Fruit fly (Drosophila melanogaster) whole organism, wandering third instar larva: ENCODE measurements around the gene Alp13.

Experiments
- CG32264 ChIP-seq: fragments of 200-800 bp; sonication (Bioruptor generic); optimal IDR thresholded peaks from 2 replicates; lab custom pipeline; 2016; ENCODE audit warnings: missing biosample characterization, missing genetic modification characterization
- CG9705 ChIP-seq: fragments of 200-800 bp; sonication (Bioruptor generic); optimal IDR thresholded peaks from 2 replicates; lab custom pipeline; 2018; ENCODE audit warnings: missing biosample characterization, mild to moderate bottlenecking, missing genetic modification characterization
- Dfd ChIP-seq: fragments of >200 bp; optimal IDR thresholded peaks from 2 replicates; lab custom pipeline; 2017; ENCODE audit warnings: missing biosample characterization, missing genetic modification characterization
- Dif ChIP-seq: fragments of 200-275, 200-300 bp; sonication (Bioruptor generic); optimal IDR thresholded peaks from 2 replicates; lab custom pipeline; 2018; ENCODE audit warnings: missing biosample characterization, missing genetic modification characterization; ENCODE audit not compliant: partially characterized antibody
- GATAd ChIP-seq: sonication (Bioruptor generic); optimal IDR thresholded peaks from 2 replicates; lab custom pipeline; 2016; ENCODE audit warnings: missing biosample characterization, missing genetic modification characterization
- HLH106 ChIP-seq: fragments of 200-800 bp; optimal IDR thresholded peaks from 3 replicates; lab custom pipeline; 2019; ENCODE audit warnings: missing biosample characterization, mild to moderate bottlenecking, missing genetic modification characterization, moderate library complexity
- Hnf4 ChIP-seq: fragments of 200-800 bp; sonication (Bioruptor generic); optimal IDR thresholded peaks from 2 replicates; lab custom pipeline; 2016; ENCODE audit warnings: missing biosample characterization, mild to moderate bottlenecking, missing genetic modification characterization
- Hr78 ChIP-seq: fragments of >200 bp; optimal IDR thresholded peaks from 2 replicates; lab custom pipeline; 2017; ENCODE audit warnings: missing biosample characterization, missing genetic modification characterization
- Hr83 ChIP-seq: fragments of 200-300 bp; sonication (Bioruptor generic); optimal IDR thresholded peaks from 2 replicates; lab custom pipeline; 2016; ENCODE audit warnings: missing biosample characterization, mild to moderate bottlenecking, missing genetic modification characterization, moderate library complexity; ENCODE audit not compliant: poor library complexity, severe bottlenecking
- Jra ChIP-seq: sonication (Bioruptor generic); optimal IDR thresholded peaks from 2 replicates; lab custom pipeline; 2016; ENCODE audit warnings: missing biosample characterization, missing genetic modification characterization
- Mio ChIP-seq: sonication (Bioruptor generic); optimal IDR thresholded peaks from 2 replicates; lab custom pipeline; 2016; ENCODE audit warnings: missing biosample characterization, missing genetic modification characterization
- Myc ChIP-seq: fragments of >200 bp; optimal IDR thresholded peaks from 2 replicates; lab custom pipeline; 2017
- N ChIP-seq: fragments of >200 bp; optimal IDR thresholded peaks from 2 replicates; lab custom pipeline; 2018; ENCODE audit warnings: missing biosample characterization, missing external identifiers, missing genetic modification characterization
- Rel ChIP-seq, 2 experiments: fragments of 200-800 bp; sonication (Bioruptor generic) in 1 of 2; optimal IDR thresholded peaks; 2 replicates in 1 of 2; 3 replicates in 1 of 2; lab custom pipeline; 2016 to 2019; ENCODE audit warnings: mild to moderate bottlenecking in 2 of 2, missing biosample characterization in 2 of 2, missing genetic modification characterization in 2 of 2, moderate library complexity in 1 of 2
- Sp1 ChIP-seq: fragments of 200-800 bp; sonication (Bioruptor generic); optimal IDR thresholded peaks from 3 replicates; lab custom pipeline; 2019; ENCODE audit warnings: missing biosample characterization, mild to moderate bottlenecking, missing genetic modification characterization, moderate library complexity
- Vsx2 ChIP-seq: fragments of 200-300, 225-300 bp; sonication (Bioruptor generic); optimal IDR thresholded peaks from 2 replicates; lab custom pipeline; 2018; ENCODE audit warnings: missing biosample characterization, missing genetic modification characterization; ENCODE audit not compliant: partially characterized antibody
- br ChIP-seq: fragments of 200-800 bp; sonication (Bioruptor generic); optimal IDR thresholded peaks from 2 replicates; lab custom pipeline; 2016; ENCODE audit warnings: missing biosample characterization, missing genetic modification characterization
- brk ChIP-seq: fragments of 200-800 bp; sonication (Bioruptor generic); optimal IDR thresholded peaks from 2 replicates; lab custom pipeline; 2016; ENCODE audit warnings: missing biosample characterization, mild to moderate bottlenecking, missing genetic modification characterization
- dl ChIP-seq, 2 experiments: fragments of 175-275, 200-275 bp in 1 of 2; fragments of 200-275 bp in 1 of 2; sonication (Bioruptor generic); optimal IDR thresholded peaks; lab custom pipeline; 2018; ENCODE audit warnings: mild to moderate bottlenecking in 2 of 2, missing biosample characterization in 2 of 2, missing genetic modification characterization in 2 of 2, moderate library complexity in 2 of 2; ENCODE audit not compliant: partially characterized antibody in 2 of 2, insufficient read depth in 1 of 2
- dmrt93B ChIP-seq: fragments of 200-800 bp; sonication (Bioruptor generic); optimal IDR thresholded peaks from 2 replicates; lab custom pipeline; 2018; ENCODE audit warnings: missing biosample characterization, mild to moderate bottlenecking, missing genetic modification characterization
- dsf ChIP-seq: sonication (Bioruptor generic); optimal IDR thresholded peaks from 2 replicates; lab custom pipeline; 2016; ENCODE audit warnings: missing biosample characterization, missing genetic modification characterization, borderline replicate concordance
- foxo ChIP-seq, 2 experiments: fragments of 200-800 bp; sonication (Bioruptor generic); optimal IDR thresholded peaks; 2 replicates in 1 of 2; 3 replicates in 1 of 2; lab custom pipeline; 2016 to 2017; ENCODE audit warnings: missing biosample characterization in 2 of 2, missing genetic modification characterization in 2 of 2
- fru ChIP-seq: fragments of 200-800 bp; sonication (Bioruptor generic); optimal IDR thresholded peaks from 3 replicates; lab custom pipeline; 2016; ENCODE audit warnings: missing biosample characterization, mild to moderate bottlenecking, missing genetic modification characterization
- h ChIP-seq: fragments of 200-800 bp; sonication (Bioruptor generic); optimal IDR thresholded peaks from 3 replicates; lab custom pipeline; 2016; ENCODE audit warnings: missing biosample characterization, mild to moderate bottlenecking, missing genetic modification characterization
- lola ChIP-seq: fragments of >200 bp; optimal IDR thresholded peaks from 2 replicates; lab custom pipeline; 2017; ENCODE audit warnings: missing biosample characterization, missing genetic modification characterization
- pan ChIP-seq: fragments of >200 bp; optimal IDR thresholded peaks from 2 replicates; lab custom pipeline; 2017
- psq ChIP-seq: fragments of 200-800 bp; sonication (Bioruptor generic); optimal IDR thresholded peaks from 3 replicates; lab custom pipeline; 2017; ENCODE audit warnings: missing biosample characterization, mild to moderate bottlenecking, missing genetic modification characterization, moderate library complexity
- rgr ChIP-seq: fragments of 200-800 bp; sonication (Bioruptor generic); optimal IDR thresholded peaks from 3 replicates; lab custom pipeline; 2016; ENCODE audit warnings: missing biosample characterization, mild to moderate bottlenecking, missing genetic modification characterization
- sv ChIP-seq: fragments of 200-800 bp; sonication (Bioruptor generic); optimal IDR thresholded peaks from 3 replicates; lab custom pipeline; 2016; ENCODE audit warnings: missing biosample characterization, missing genetic modification characterization
- tai ChIP-seq: sonication (Bioruptor generic); optimal IDR thresholded peaks from 2 replicates; lab custom pipeline; 2016; ENCODE audit warnings: missing biosample characterization, missing genetic modification characterization
- usp ChIP-seq: fragments of >200 bp; optimal IDR thresholded peaks from 2 replicates; lab custom pipeline; 2017; ENCODE audit warnings: missing biosample characterization, missing genetic modification characterization
- woc ChIP-seq: sonication (Bioruptor generic); optimal IDR thresholded peaks from 2 replicates; lab custom pipeline; 2016; ENCODE audit warnings: missing biosample characterization, mild to moderate bottlenecking, missing genetic modification characterization

Alp13 gene

DNA sequence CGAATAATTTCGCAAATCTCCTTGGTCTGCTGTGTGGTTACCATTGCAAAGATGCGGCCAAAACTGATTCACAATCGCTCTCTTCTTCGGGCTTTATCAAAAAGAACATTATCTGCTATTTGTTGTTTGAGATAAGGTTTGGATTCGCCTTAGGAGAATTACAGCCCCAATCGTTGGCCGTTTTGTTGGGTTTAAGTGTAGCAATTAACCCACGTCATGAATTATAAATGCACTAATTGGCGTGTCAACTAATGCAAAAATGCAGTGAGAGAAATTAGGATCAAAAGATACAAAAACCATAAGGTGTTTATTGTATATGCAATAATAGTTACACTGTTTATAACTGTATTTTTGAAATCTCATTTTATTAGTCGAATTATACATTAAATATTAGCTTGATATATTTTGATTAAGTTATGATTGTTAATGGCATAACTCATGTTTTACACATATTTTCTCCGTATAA is at the start of gene Alp13:
Gene Alp13, minus strand, starts transcription at position 51 of the 466 bp plus-strand sequence.
- TF ChIP-seq dsf (no peak), Dif (no peak), CG32264 (GFP tag; lab: Kevin White, UChicago) (no peak), rgr (GFP tag; lab: Kevin White, UChicago) (no peak), CG9705 (GFP tag; lab: Kevin White, UChicago) (no peak), Rel (GFP tag; optimal IDR thresholded peaks at IDR 0.05; lab: Kevin White, UChicago) (no peak), Rel (tag; optimal IDR thresholded peaks at IDR 0.05; lab: Kevin White, UChicago) (no peak), usp (no peak), Sp1 (no peak), HLH106 (tag; lab: Kevin White, UChicago) (no peak), GATAd (GFP tag; lab: Kevin White, UChicago) (no peak), Hr83 (GFP tag; lab: Kevin White, UChicago) (no peak), Hnf4 (GFP tag; lab: Kevin White, UChicago) (no peak), lola (GFP tag; lab: Kevin White, UChicago) (no peak), Myc (lab: Kevin White, UChicago) (no peak)

DNA sequence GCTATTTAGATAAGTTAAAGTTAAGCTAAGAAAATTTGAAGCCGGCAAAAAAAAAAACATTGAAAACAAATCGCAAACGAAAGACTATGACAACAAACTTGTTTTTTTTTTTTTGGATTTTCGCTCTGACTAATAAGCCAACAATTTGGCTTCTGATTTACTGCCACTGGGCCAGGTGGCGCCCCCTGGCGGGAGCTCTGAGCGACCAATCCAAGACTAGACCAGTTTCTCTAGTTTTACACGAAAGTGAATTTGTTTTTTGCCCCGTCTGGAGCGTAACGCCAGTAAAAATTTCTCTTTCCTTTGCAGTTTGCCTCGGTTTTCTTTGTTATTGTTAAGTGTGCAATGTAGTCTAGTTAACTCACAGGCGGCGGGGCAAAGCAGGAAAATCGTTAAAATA is 49.6 kb upstream of the Alp13 start:
- TF ChIP-seq psq (no peak), HLH106 (tag; lab: Kevin White, UChicago) (no peak), Dif (no peak), usp (no peak), CG9705 (GFP tag; lab: Kevin White, UChicago) (no peak), GATAd (GFP tag; lab: Kevin White, UChicago) (no peak), CG32264 (GFP tag; lab: Kevin White, UChicago) (no peak), Vsx2 (no peak), Sp1 (no peak), dmrt93B (GFP tag; lab: Kevin White, UChicago) (no peak), rgr (GFP tag; lab: Kevin White, UChicago) (no peak), fru (GFP tag; lab: Kevin White, UChicago) (no peak), foxo (GFP tag; optimal IDR thresholded peaks at IDR 0.05; lab: Kevin White, UChicago) (no peak), Mio (GFP tag; lab: Kevin White, UChicago) (no peak), pan (lab: Kevin White, UChicago) (no peak), Jra (GFP tag; lab: Kevin White, UChicago) (no peak)

DNA sequence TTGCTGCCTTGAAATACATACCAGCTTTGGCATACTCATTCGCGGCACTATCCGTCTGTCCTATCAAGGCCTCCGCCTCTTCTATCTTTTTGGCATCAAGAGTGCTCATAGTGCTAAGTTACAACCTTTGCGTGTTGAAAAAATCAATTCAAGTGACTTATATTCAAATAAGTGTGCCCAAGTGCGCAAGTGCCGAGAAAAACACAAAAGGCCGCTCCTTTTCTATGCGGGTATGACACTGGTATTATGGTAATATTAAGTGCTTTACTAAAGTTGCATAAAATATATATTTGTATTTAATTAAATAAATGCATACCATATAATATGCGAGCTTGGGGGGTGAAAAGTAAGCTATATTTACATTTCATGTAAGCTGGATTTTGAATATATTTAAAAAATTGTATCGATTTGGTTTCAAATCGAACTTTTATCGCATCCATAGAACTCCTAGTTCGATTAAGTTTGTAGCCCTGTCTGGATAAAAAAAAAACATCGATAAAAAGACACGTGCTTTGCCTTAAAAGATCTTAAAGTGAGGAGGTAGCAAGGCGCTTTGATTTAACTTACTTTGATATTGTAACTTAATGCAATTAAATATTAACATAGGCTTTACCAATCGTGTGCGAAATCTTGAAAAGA is 46.2 kb upstream of the Alp13 start, which contains the start of the genes gammaSnap2 and ATPsynepsilonL:
Gene gammaSnap2, minus strand, starts transcription at position 135 of the 639 bp plus-strand sequence.
Gene ATPsynepsilonL, plus strand, starts transcription at position 508 of the 639 bp plus-strand sequence.
- TF ChIP-seq lola (GFP tag; lab: Kevin White, UChicago) (no peak), Sp1 (no peak), Hnf4 (GFP tag; lab: Kevin White, UChicago) (no peak), Mio (GFP tag; lab: Kevin White, UChicago) (no peak), dl (GFP tag; optimal IDR thresholded peaks at IDR 0.05; lab: Kevin White, UChicago; ENCODE audit: insufficient read depth in 1 of 2, partially characterized antibody in 2 of 2) (no peak), Myc (lab: Kevin White, UChicago) (no peak), h (GFP tag; lab: Kevin White, UChicago) (no peak), CG32264 (GFP tag; lab: Kevin White, UChicago) (no peak), psq (no peak), Jra (GFP tag; lab: Kevin White, UChicago) (no peak), woc (GFP tag; lab: Kevin White, UChicago) (no peak), brk (GFP tag; lab: Kevin White, UChicago) (no peak), HLH106 (tag; lab: Kevin White, UChicago) (no peak), pan (lab: Kevin White, UChicago) (no peak), sv (GFP tag; lab: Kevin White, UChicago) (no peak), dsf (no peak), rgr (GFP tag; lab: Kevin White, UChicago) (no peak)

DNA sequence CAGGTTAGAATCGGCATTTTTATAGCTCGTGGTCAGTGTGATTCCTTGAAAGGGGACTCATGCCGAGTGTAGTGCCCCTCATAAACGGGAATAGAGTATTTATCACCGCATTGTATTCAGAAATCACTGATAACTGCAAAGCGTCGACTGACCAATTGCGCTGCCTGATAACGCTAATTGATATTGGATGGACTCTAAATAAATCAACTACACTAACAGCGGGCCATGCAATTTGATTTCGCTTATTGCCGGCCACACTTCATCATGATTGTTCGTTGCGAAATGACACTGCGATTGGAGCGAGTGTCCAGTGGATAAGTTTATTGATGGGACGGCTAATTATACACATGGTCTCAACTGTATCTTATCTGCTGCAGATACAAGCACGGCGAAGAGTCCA is 44.4 kb upstream of the Alp13 start:
- TF ChIP-seq Vsx2 (peak; percentile 59), Mio (GFP tag; lab: Kevin White, UChicago) (no peak), GATAd (GFP tag; lab: Kevin White, UChicago) (no peak), pan (lab: Kevin White, UChicago) (no peak), Hr78 (GFP tag; lab: Kevin White, UChicago) (no peak), usp (no peak), br (no peak), psq (no peak), N (GFP tag; lab: Kevin White, UChicago) (no peak), Myc (lab: Kevin White, UChicago) (no peak), Rel (GFP tag; optimal IDR thresholded peaks at IDR 0.05; lab: Kevin White, UChicago) (no peak), Rel (tag; optimal IDR thresholded peaks at IDR 0.05; lab: Kevin White, UChicago) (peak; percentile 60), sv (GFP tag; lab: Kevin White, UChicago) (no peak), dsf (no peak), Sp1 (no peak), h (GFP tag; lab: Kevin White, UChicago) (peak; percentile 62), Hnf4 (GFP tag; lab: Kevin White, UChicago) (no peak), tai (GFP tag; lab: Kevin White, UChicago) (no peak), Hr83 (GFP tag; lab: Kevin White, UChicago) (no peak), CG32264 (GFP tag; lab: Kevin White, UChicago) (no peak), rgr (GFP tag; lab: Kevin White, UChicago) (no peak), fru (GFP tag; lab: Kevin White, UChicago) (no peak), Dfd (GFP tag; lab: Kevin White, UChicago) (no peak), foxo (GFP tag; optimal IDR thresholded peaks at IDR 0.05; lab: Kevin White, UChicago) (no peak)
